Fruit fly (Drosophila melanogaster): ENCODE measurements around the gene Cpr76Ba.

DNA sequence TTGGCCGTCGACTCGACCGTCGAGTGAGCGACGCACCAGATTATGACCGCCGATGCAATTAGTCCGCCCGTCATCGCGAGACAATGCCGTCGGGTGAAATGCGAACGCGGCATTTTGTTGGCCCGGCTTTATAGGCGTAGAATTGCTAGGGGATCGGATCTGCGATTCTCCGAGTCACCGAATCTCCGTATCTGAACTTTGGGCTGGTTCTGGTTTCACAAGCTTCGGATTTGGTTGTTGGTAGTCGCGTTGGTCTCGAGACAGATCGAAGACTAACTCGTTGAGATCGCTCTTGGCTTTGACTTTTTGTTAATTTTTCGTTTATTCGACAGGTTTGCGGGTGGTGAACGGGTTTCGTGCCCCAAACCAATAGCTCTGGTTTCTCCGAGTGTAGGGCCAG, 21.5 kb downstream of the Cpr76Ba start:
- no peak for TF ChIP-seq CG17802 (tag; optimal IDR thresholded peaks at IDR 0.05)
- no peak for TF ChIP-seq CG10366 (GFP tag; IDR thresholded peaks at IDR 0.05)

Measured in whole organism, embryonic.